Worm (Caenorhabditis elegans) whole organism, L4 larva: ENCODE measurements around the gene M70.2.
"Not testable (repeated sequence)": the region's sequence is repeated elsewhere in the genome, so short reads cannot be mapped to it uniquely, and the experiment has no call there.

Experiments
- Y5F2A.4 ChIP-seq: fragments of 200-800 bp; sonication (Bioruptor generic); optimal IDR thresholded peaks from 2 replicates; lab custom pipeline; 2018; ENCODE audit warnings: mild to moderate bottlenecking, missing genetic modification characterization, missing compliant biosample characterization
- ceh-44 ChIP-seq: fragments of 200-800 bp; sonication (Bioruptor generic); IDR thresholded peaks from 2 replicates; pipeline ENCODE4 v1.3.6; 2022; ENCODE audit warnings: missing genetic modification reagents, missing genetic modification characterization, missing compliant biosample characterization
- daf-12 ChIP-seq: fragments of 150-350 bp; optimal IDR thresholded peaks from 2 replicates; lab custom pipeline; 2014; ENCODE audit warnings: missing biosample characterization, missing genetic modification reagents, missing genetic modification characterization
- lin-39 ChIP-seq: fragments of 150-350 bp; optimal IDR thresholded peaks from 2 replicates; lab custom pipeline; 2014; ENCODE audit warnings: missing biosample characterization, missing genetic modification reagents, missing genetic modification characterization
- mdl-1 ChIP-seq, 2 experiments: fragments of 150-350 bp in 1 of 2; sonication (generic microtip) in 1 of 2; optimal IDR thresholded peaks; 2 replicates each; lab custom pipeline; 2014 to 2017; ENCODE audit warnings: missing biosample characterization in 2 of 2, missing genetic modification characterization in 2 of 2
- nhr-237 ChIP-seq: sonication (generic microtip); optimal IDR thresholded peaks from 2 replicates; lab custom pipeline; 2017; ENCODE audit warnings: missing biosample characterization, missing genetic modification characterization

- TF ChIP-seq lin-39 (tag; lab: Kevin White, UChicago); ceh-44 (GFP tag; lab: Robert Waterston, UW); daf-12 (tag; lab: Kevin White, UChicago); nhr-237 (tag; lab: Kevin White, UChicago); mdl-1 (tag; optimal IDR thresholded peaks at IDR 0.05; lab: Kevin White, UChicago); Y5F2A.4 (GFP tag; lab: Kevin White, UChicago): not testable (repeated sequence)
Measured at ce11 chrIV:2216756-2217155, 26.1 kb upstream of the M70.2 start, which contains the start of gene T04C4.3.
